Fruit fly (Drosophila melanogaster): ENCODE measurements around the gene Sox21b.

Sox21b gene

DNA sequence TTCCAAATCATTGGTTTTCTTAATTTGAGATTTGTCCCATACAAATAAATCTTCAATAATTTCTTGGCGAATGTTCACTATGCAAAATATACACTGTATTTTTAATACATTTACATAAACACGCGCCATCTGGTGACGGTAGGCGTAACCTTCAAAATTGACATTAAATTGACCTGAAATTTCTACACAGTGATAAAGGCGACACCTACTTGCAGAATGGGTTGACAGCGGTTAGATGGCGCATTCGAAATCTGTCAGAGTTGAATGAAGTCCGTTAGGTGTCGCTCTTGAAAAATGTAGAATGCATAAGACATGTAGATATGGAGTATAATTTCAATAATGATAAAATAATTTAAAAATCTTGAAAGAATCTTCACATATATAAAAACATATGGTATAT, 19.7 kb downstream of the Sox21b start:
- TF ChIP-seq otp (GFP tag; IDR thresholded peaks at IDR 0.05): peak; percentile 53; the same call in 2 of the 3 replicates
- TF ChIP-seq odd (GFP tag; optimal IDR thresholded peaks at IDR 0.05): peak; percentile 18
- TF ChIP-seq zf30C (GFP tag; optimal IDR thresholded peaks at IDR 0.05): peak; percentile 45
- no peak for TF ChIP-seq CG15479 (GFP tag; optimal IDR thresholded peaks at IDR 0.05)
- TF ChIP-seq CG11504 (tag; optimal IDR thresholded peaks at IDR 0.05): peak; percentile 64
- peak; percentile 86 for TF ChIP-seq az2 (GFP tag; optimal IDR thresholded peaks at IDR 0.05)
- TF ChIP-seq CG5245 (GFP tag; optimal IDR thresholded peaks at IDR 0.05): peak; percentile 82
- TF ChIP-seq Meics (GFP tag; optimal IDR thresholded peaks at IDR 0.05): peak; percentile 68
- peak; percentile 59 for TF ChIP-seq CG2678 (tag; optimal IDR thresholded peaks at IDR 0.05)
- TF ChIP-seq CG16863 (GFP tag; optimal IDR thresholded peaks at IDR 0.05): peak; percentile 70
- peak; percentile 28 for TF ChIP-seq Vsx1 (GFP tag; optimal IDR thresholded peaks at IDR 0.05)
- peak; percentile 86 for TF ChIP-seq jumu (GFP tag; optimal IDR thresholded peaks at IDR 0.05)
- TF ChIP-seq CG9817 (tag; optimal IDR thresholded peaks at IDR 0.05): peak; percentile 93
- peak; percentile 69 for TF ChIP-seq CG10209 (GFP tag; optimal IDR thresholded peaks at IDR 0.05)
- TF ChIP-seq peb (GFP tag; IDR thresholded peaks at IDR 0.05): peak; percentile 40; the same call in 1 of the 2 replicates
- TF ChIP-seq CG8089 (GFP tag; optimal IDR thresholded peaks at IDR 0.05): peak; percentile 86
- TF ChIP-seq hbn (GFP tag; IDR thresholded peaks at IDR 0.05; ENCODE audit: partially characterized antibody): no peak
- peak; percentile 5 for TF ChIP-seq schlank (tag; optimal IDR thresholded peaks at IDR 0.05)
- TF ChIP-seq CG9797 (GFP tag; optimal IDR thresholded peaks at IDR 0.05): no peak
- no peak for TF ChIP-seq nom (GFP tag; optimal IDR thresholded peaks at IDR 0.05)
- TF ChIP-seq ham (GFP tag; IDR thresholded peaks at IDR 0.05): no peak
- peak; percentile 64 for TF ChIP-seq Xrp1 (GFP tag; IDR thresholded peaks at IDR 0.05)
- peak; percentile 73 for TF ChIP-seq CG10979 (tag; optimal IDR thresholded peaks at IDR 0.05)
- peak; percentile 56 for TF ChIP-seq Oli (tag; optimal IDR thresholded peaks at IDR 0.05)
- TF ChIP-seq sna (GFP tag; IDR thresholded peaks at IDR 0.05; ENCODE audit: partially characterized antibody): no peak
- TF ChIP-seq pho (GFP tag; optimal IDR thresholded peaks at IDR 0.05): peak; percentile 82
- TF ChIP-seq CG15269 (tag; optimal IDR thresholded peaks at IDR 0.05): peak; percentile 59
- peak; percentile 81 for TF ChIP-seq ssp (GFP tag; IDR thresholded peaks at IDR 0.05)
- TF ChIP-seq esg (GFP tag; conservative IDR thresholded peaks at IDR 0.05): 0 out of 2 replicates have a peak, but pooled peaks have one; percentile 21
- no peak for TF ChIP-seq prd (optimal IDR thresholded peaks at IDR 0.05)
- peak; percentile 88 for TF ChIP-seq prd (GFP tag; IDR thresholded peaks at IDR 0.05)
- TF ChIP-seq Deaf1 (tag; optimal IDR thresholded peaks at IDR 0.05): peak; percentile 17
- TF ChIP-seq CG30431 (GFP tag; optimal IDR thresholded peaks at IDR 0.05): peak; percentile 72
- TF ChIP-seq phol (tag; optimal IDR thresholded peaks at IDR 0.05): peak; percentile 78
- peak; percentile 91 for TF ChIP-seq grau (tag; optimal IDR thresholded peaks at IDR 0.05)
- no peak for TF ChIP-seq chinmo (GFP tag; IDR thresholded peaks at IDR 0.05; ENCODE audit: partially characterized antibody)
- TF ChIP-seq tx (GFP tag; optimal IDR thresholded peaks at IDR 0.05): peak; percentile 66
- peak; percentile 73 for TF ChIP-seq CG10654 (GFP tag; optimal IDR thresholded peaks at IDR 0.05)
- TF ChIP-seq exex (tag; optimal IDR thresholded peaks at IDR 0.05): no peak
- no peak for TF ChIP-seq TFAM (GFP tag; optimal IDR thresholded peaks at IDR 0.05)
- TF ChIP-seq CG13123 (GFP tag; optimal IDR thresholded peaks at IDR 0.05): peak; percentile 77
- peak; percentile 65 for TF ChIP-seq pb (GFP tag; optimal IDR thresholded peaks at IDR 0.05)
- peak; percentile 73; the same call in 1 of the 2 replicates for TF ChIP-seq danr (GFP tag; IDR thresholded peaks at IDR 0.05)
- TF ChIP-seq Neu2 (GFP tag; optimal IDR thresholded peaks at IDR 0.05; ENCODE audit: borderline replicate concordance): no peak
- peak; percentile 79 for TF ChIP-seq CG8765 (GFP tag; IDR thresholded peaks at IDR 0.05)
- TF ChIP-seq CG9215 (GFP tag; IDR thresholded peaks at IDR 0.05): peak; percentile 77
- TF ChIP-seq CG12744 (GFP tag; optimal IDR thresholded peaks at IDR 0.05): peak; percentile 71
- peak; percentile 73 for TF ChIP-seq stwl (tag; optimal IDR thresholded peaks at IDR 0.05)
- peak; percentile 66; the same call in 2 of the 3 replicates for TF ChIP-seq CG6791 (GFP tag; IDR thresholded peaks at IDR 0.05; ENCODE audit: partially characterized antibody)
- TF ChIP-seq dmrt11E (tag; optimal IDR thresholded peaks at IDR 0.05): peak; percentile 76
